Fruit fly (Drosophila melanogaster) whole organism, embryonic: ENCODE results near the gene usp.

Experiments
- Abd-B ChIP-seq: fragments of 200-800 bp; sonication (Bioruptor generic); optimal IDR thresholded peaks from 2 replicates; lab custom pipeline; 2018; ENCODE audit warnings: missing biosample characterization, mild to moderate bottlenecking, missing genetic modification characterization, moderate library complexity
- Blimp-1 ChIP-seq: fragments of 200-800 bp; sonication (Bioruptor generic); optimal IDR thresholded peaks from 3 replicates; lab custom pipeline; 2018; ENCODE audit warnings: missing biosample characterization, missing genetic modification characterization, mild to moderate bottlenecking, moderate library complexity, missing genetic modification reagents
- CG10209 ChIP-seq: fragments of 200-800 bp; sonication (Bioruptor generic); optimal IDR thresholded peaks from 3 replicates; lab custom pipeline; 2017; ENCODE audit warnings: missing biosample characterization, mild to moderate bottlenecking, missing genetic modification characterization, missing genetic modification reagents
- CG13424 ChIP-seq: fragments of 200-800 bp; sonication (Bioruptor generic); optimal IDR thresholded peaks from 2 replicates; lab custom pipeline; 2019; ENCODE audit warnings: missing biosample characterization, mild to moderate bottlenecking, missing genetic modification characterization, moderate library complexity
- CG17829 ChIP-seq: fragments of 200-800 bp; optimal IDR thresholded peaks from 2 replicates; lab custom pipeline; 2019; ENCODE audit warnings: missing biosample characterization, mild to moderate bottlenecking, missing genetic modification characterization, moderate library complexity
- CG4328 ChIP-seq: fragments of 200-800 bp; sonication (Bioruptor generic); optimal IDR thresholded peaks from 3 replicates; lab custom pipeline; 2017; ENCODE audit warnings: missing biosample characterization, missing genetic modification reagents, missing genetic modification characterization
- CG8478 ChIP-seq: fragments of >200 bp; optimal IDR thresholded peaks from 2 replicates; lab custom pipeline; 2018
- Eip74EF ChIP-seq, 2 experiments: fragments of 200-800 bp in 1 of 2; fragments of >200 bp in 1 of 2; sonication (Bioruptor generic) in 1 of 2; optimal IDR thresholded peaks; 2 replicates each; lab custom pipeline; 2017 to 2019; ENCODE audit warnings: missing biosample characterization in 2 of 2, missing genetic modification characterization in 2 of 2, mild to moderate bottlenecking in 1 of 2, moderate library complexity in 1 of 2
- Ets65A ChIP-seq: fragments of 200-800 bp; sonication (Bioruptor generic); peaks from one replicate; lab custom pipeline; 2016; ENCODE audit warnings: missing biosample characterization, missing genetic modification characterization
- Med ChIP-seq: fragments of 200-800 bp; sonication (Bioruptor generic); peaks from one replicate; lab custom pipeline; 2016; ENCODE audit warnings: missing biosample characterization, missing genetic modification characterization, mild to moderate bottlenecking, inconsistent platforms, moderate library complexity
- Stat92E ChIP-seq, 3 experiments: fragments of >200 bp in 2 of 3; fragments of 200-800 bp in 1 of 3; sonication (Bioruptor generic) in 1 of 3; optimal IDR thresholded peaks; 2 replicates each; lab custom pipeline; 2017 to 2019; ENCODE audit warnings: missing biosample characterization in 3 of 3, missing genetic modification characterization in 3 of 3, mild to moderate bottlenecking in 1 of 3, moderate library complexity in 1 of 3
- caup ChIP-seq: fragments of 200-800 bp; sonication (Bioruptor generic); optimal IDR thresholded peaks from 3 replicates; lab custom pipeline; 2017; ENCODE audit warnings: missing biosample characterization, mild to moderate bottlenecking, missing genetic modification characterization, moderate library complexity; ENCODE audit not compliant: severe bottlenecking
- en ChIP-seq: fragments of 200-800 bp; sonication (Bioruptor generic); optimal IDR thresholded peaks from 2 replicates; lab custom pipeline; 2016; ENCODE audit warnings: missing biosample characterization, missing genetic modification characterization
- exex ChIP-seq: fragments of 200-800 bp; sonication (Bioruptor generic); optimal IDR thresholded peaks from 4 replicates; lab custom pipeline; 2018; ENCODE audit warnings: missing biosample characterization, mild to moderate bottlenecking, missing genetic modification characterization, moderate library complexity
- gcm2 ChIP-seq: fragments of 200-800 bp; sonication (Bioruptor generic); optimal IDR thresholded peaks from 2 replicates; lab custom pipeline; 2016; ENCODE audit warnings: missing biosample characterization, missing genetic modification characterization
- hkb ChIP-seq, 2 experiments: fragments of 200-800 bp in 1 of 2; fragments of >200 bp in 1 of 2; sonication (Bioruptor generic) in 1 of 2; IDR thresholded peaks in 1 of 2; optimal IDR thresholded peaks in 1 of 2; 2 replicates each; pipeline versions ENCODE4 v1.3.6 to Lab custom; 2017 to 2022; ENCODE audit warnings: missing biosample characterization in 1 of 2, missing genetic modification characterization in 1 of 2
- jigr1 ChIP-seq: fragments of 200-800 bp; sonication (Bioruptor generic); IDR thresholded peaks from 3 replicates; pipeline ENCODE4 v1.3.6; 2022; ENCODE audit warnings: missing biosample characterization, missing genetic modification characterization
- twi ChIP-seq: fragments of 200-800 bp; optimal IDR thresholded peaks from 2 replicates; lab custom pipeline; 2019; ENCODE audit warnings: missing biosample characterization, mild to moderate bottlenecking, missing genetic modification characterization, moderate library complexity

The usp gene

dm6 chrX:1991843-1992242, 50.3 kb downstream of the usp start (continued):
- no peak for TF ChIP-seq caup
- no peak for TF ChIP-seq CG10209 (GFP tag; lab: Kevin White, UChicago)
- no peak for TF ChIP-seq CG4328
- TF ChIP-seq CG17829 (tag; lab: Kevin White, UChicago) = no peak
- TF ChIP-seq jigr1 (GFP tag; lab: Robert Waterston, UW) = no peak

- no peak for TF ChIP-seq twi (tag; lab: Kevin White, UChicago)
- TF ChIP-seq en = no peak
- TF ChIP-seq Blimp-1 = peak; percentile 63
- TF ChIP-seq exex = no peak
- TF ChIP-seq Abd-B (GFP tag; lab: Kevin White, UChicago) = no peak
- peak; percentile 25 for TF ChIP-seq Med (GFP tag; lab: Kevin White, UChicago)
- no peak for TF ChIP-seq Ets65A (GFP tag; lab: Kevin White, UChicago)
- TF ChIP-seq CG8478 (lab: Kevin White, UChicago) = no peak
- TF ChIP-seq Eip74EF (GFP tag; optimal IDR thresholded peaks at IDR 0.05; lab: Kevin White, UChicago) = peak in 1 of 2 experiments; percentile 58
- TF ChIP-seq CG10209 (GFP tag; lab: Kevin White, UChicago) = no peak
- no peak for TF ChIP-seq Stat92E (GFP tag; optimal IDR thresholded peaks at IDR 0.05; lab: Kevin White, UChicago)
- TF ChIP-seq CG13424 (tag; lab: Kevin White, UChicago) = no peak
- no peak for TF ChIP-seq gcm2
- TF ChIP-seq hkb (optimal IDR thresholded peaks at IDR 0.05; lab: Kevin White, UChicago) = no peak
- TF ChIP-seq hkb (GFP tag; IDR thresholded peaks at IDR 0.05; lab: Robert Waterston, UW) = no peak
Observed at dm6 chrX:1989981-1990380, 52.1 kb downstream of the usp start.
